Worm (Caenorhabditis elegans) whole organism, L1 larva: ENCODE results near the gene str-230.

ENCODE experiments used
- aha-1 ChIP-seq: fragments of 150-350 bp; optimal IDR thresholded peaks from 2 replicates; lab custom pipeline; 2014; ENCODE audit warnings: missing biosample characterization, missing genetic modification characterization
- efl-1 ChIP-seq, 4 experiments: fragments of 150-350 bp; optimal IDR thresholded peaks in 3 of 4; peaks in 1 of 4; 1 replicate in 1 of 4; 2 replicates in 3 of 4; lab custom pipeline; 2014; ENCODE audit warnings: missing biosample characterization in 2 of 4, missing genetic modification characterization in 2 of 4, missing genetic modification reagents in 2 of 4
- lin-13 ChIP-seq: fragments of 150-350 bp; optimal IDR thresholded peaks from 2 replicates; lab custom pipeline; 2014; ENCODE audit warnings: missing biosample characterization, missing genetic modification reagents, missing genetic modification characterization
- lsy-2 ChIP-seq, 2 experiments: fragments of 150-350 bp; optimal IDR thresholded peaks; 2 replicates each; lab custom pipeline; 2014; ENCODE audit warnings: missing biosample characterization in 2 of 2, missing genetic modification characterization in 2 of 2
- nhr-237 ChIP-seq: fragments of 150-350 bp; optimal IDR thresholded peaks from 2 replicates; lab custom pipeline; 2014; ENCODE audit warnings: missing biosample characterization, missing genetic modification characterization
- nhr-76 ChIP-seq: sonication (generic microtip); optimal IDR thresholded peaks from 2 replicates; lab custom pipeline; 2017; ENCODE audit warnings: missing biosample characterization, missing genetic modification characterization
- pax-3 ChIP-seq: fragments of 200-800 bp; sonication (Bioruptor generic); optimal IDR thresholded peaks from 2 replicates; lab custom pipeline; 2018; ENCODE audit warnings: mild to moderate bottlenecking, missing genetic modification characterization, moderate library complexity, missing compliant biosample characterization
- snpc-4 ChIP-seq: fragments of 150-350 bp; optimal IDR thresholded peaks from 2 replicates; lab custom pipeline; 2014; ENCODE audit warnings: missing biosample characterization, missing genetic modification characterization
- sox-4 ChIP-seq: sonication (generic microtip); optimal IDR thresholded peaks from 2 replicates; lab custom pipeline; 2016; ENCODE audit warnings: missing genetic modification characterization, missing compliant biosample characterization
- tbx-2 ChIP-seq: sonication (generic microtip); optimal IDR thresholded peaks from 2 replicates; lab custom pipeline; 2016; ENCODE audit warnings: missing genetic modification characterization, missing compliant biosample characterization
- unc-62 ChIP-seq: fragments of 150-350 bp; optimal IDR thresholded peaks from 2 replicates; lab custom pipeline; 2014; ENCODE audit warnings: missing biosample characterization, missing genetic modification reagents, missing genetic modification characterization
- ztf-11 ChIP-seq, 2 experiments: sonication (generic microtip); optimal IDR thresholded peaks; 2 replicates each; lab custom pipeline; 2016 to 2017; ENCODE audit warnings: missing genetic modification characterization in 2 of 2, missing biosample characterization in 1 of 2, missing compliant biosample characterization in 1 of 2

- TF ChIP-seq tbx-2 (tag; lab: Kevin White, UChicago) (no peak), ztf-11 (tag; optimal IDR thresholded peaks at IDR 0.05; lab: Kevin White, UChicago) (no peak), efl-1 (optimal IDR thresholded peaks at IDR 0.05; lab: Kevin White, UChicago) (no peak), efl-1 (GFP tag; optimal IDR thresholded peaks at IDR 0.05 in 1 of 2; lab: Kevin White, UChicago) (no peak), nhr-76 (tag; lab: Kevin White, UChicago) (no peak), nhr-237 (tag; lab: Kevin White, UChicago) (no peak), lin-13 (GFP tag; lab: Kevin White, UChicago) (no peak), aha-1 (tag; lab: Kevin White, UChicago) (no peak), sox-4 (tag; lab: Kevin White, UChicago) (no peak), snpc-4 (tag; lab: Kevin White, UChicago) (no peak), lsy-2 (tag; optimal IDR thresholded peaks at IDR 0.05; lab: Kevin White, UChicago) (no peak), pax-3 (tag; lab: Kevin White, UChicago) (no peak), unc-62 (GFP tag; lab: Kevin White, UChicago) (no peak)
Observed at ce11 chrV:14248025-14248424, 37.4 kb upstream of the str-230 start, which contains the start of gene K02E11.4.
